Worm (Caenorhabditis elegans) whole organism, L1 larva: ENCODE results near the gene gldi-7.
A peak's percentile ranks its signal among the peaks of the same experiment; 100 is the strongest.

ENCODE experiments used
- C16A3.4 ChIP-seq: fragments of 150-350 bp; optimal IDR thresholded peaks from 2 replicates; lab custom pipeline; 2014; ENCODE audit warnings: missing biosample characterization, missing genetic modification characterization
- C34B4.2 ChIP-seq: sonication (generic microtip); optimal IDR thresholded peaks from 2 replicates; lab custom pipeline; 2017; ENCODE audit warnings: mild to moderate bottlenecking, missing genetic modification characterization, missing compliant biosample characterization
- Y116A8C.19 ChIP-seq: sonication (generic microtip); optimal IDR thresholded peaks from 2 replicates; lab custom pipeline; 2016; ENCODE audit warnings: missing compliant biosample characterization, missing genetic modification characterization, borderline replicate concordance
- ama-1 ChIP-seq: fragments of 150-350 bp; optimal IDR thresholded peaks from 2 replicates; lab custom pipeline; 2014
- ceh-63 ChIP-seq: fragments of 200-800 bp; sonication (Bioruptor generic); optimal IDR thresholded peaks from 2 replicates; lab custom pipeline; 2018; ENCODE audit warnings: mild to moderate bottlenecking, missing genetic modification characterization, missing compliant biosample characterization
- ceh-8 ChIP-seq: fragments of 200-800 bp; sonication (Bioruptor generic); optimal IDR thresholded peaks from 2 replicates; lab custom pipeline; 2018; ENCODE audit warnings: mild to moderate bottlenecking, missing genetic modification characterization, moderate library complexity, missing compliant biosample characterization
- ceh-88 ChIP-seq: fragments of 200-800 bp; sonication (Bioruptor generic); IDR thresholded peaks from 2 replicates; pipeline ENCODE4 v1.3.6; 2022; ENCODE audit warnings: missing genetic modification characterization, missing compliant biosample characterization
- dpl-1 ChIP-seq, 3 experiments: fragments of 150-350 bp in 2 of 3; sonication (generic microtip) in 1 of 3; optimal IDR thresholded peaks; 2 replicates each; lab custom pipeline; 2014 to 2017; ENCODE audit warnings: missing biosample characterization in 3 of 3, missing genetic modification characterization in 3 of 3, missing genetic modification reagents in 3 of 3
- dsc-1 ChIP-seq: sonication (generic microtip); optimal IDR thresholded peaks from 2 replicates; lab custom pipeline; 2016; ENCODE audit warnings: mild to moderate bottlenecking, missing genetic modification characterization, missing compliant biosample characterization
- efl-1 ChIP-seq, 4 experiments: fragments of 150-350 bp; optimal IDR thresholded peaks in 3 of 4; peaks in 1 of 4; 1 replicate in 1 of 4; 2 replicates in 3 of 4; lab custom pipeline; 2014; ENCODE audit warnings: missing biosample characterization in 2 of 4, missing genetic modification characterization in 2 of 4, missing genetic modification reagents in 2 of 4
- egl-13 ChIP-seq: sonication (generic microtip); optimal IDR thresholded peaks from 2 replicates; lab custom pipeline; 2016; ENCODE audit warnings: missing genotype, missing genetic modification reagents, missing genetic modification characterization, missing compliant biosample characterization
- elt-2 ChIP-seq: sonication (generic microtip); optimal IDR thresholded peaks from 2 replicates; lab custom pipeline; 2016; ENCODE audit warnings: missing genetic modification characterization, mild to moderate bottlenecking, inconsistent platforms, missing compliant biosample characterization, missing genetic modification reagents
- elt-3 ChIP-seq, 6 experiments: fragments of 150-350 bp in 1 of 6; sonication (generic microtip); optimal IDR thresholded peaks; 2 replicates each; lab custom pipeline; 2017 to 2018; ENCODE audit warnings: missing biosample characterization in 6 of 6, missing genetic modification characterization in 6 of 6, inconsistent platforms in 1 of 6
- fkh-10 ChIP-seq: sonication (generic microtip); optimal IDR thresholded peaks from 2 replicates; lab custom pipeline; 2017; ENCODE audit warnings: missing biosample characterization, missing genetic modification reagents, missing genetic modification characterization
- fos-1 ChIP-seq: fragments of 150-350 bp; optimal IDR thresholded peaks from 2 replicates; lab custom pipeline; 2014; ENCODE audit warnings: missing biosample characterization, missing genetic modification characterization
- hlh-17 ChIP-seq: fragments of 200-800 bp; sonication (Bioruptor generic); optimal IDR thresholded peaks from 2 replicates; lab custom pipeline; 2018; ENCODE audit warnings: missing genetic modification characterization, mild to moderate bottlenecking, missing compliant biosample characterization, moderate library complexity, borderline replicate concordance
- isw-1 ChIP-seq: fragments of 200-800 bp; sonication (Bioruptor generic); IDR thresholded peaks from 2 replicates; pipeline ENCODE4 v1.3.6; 2022; ENCODE audit warnings: missing genetic modification characterization, missing compliant biosample characterization
- jun-1 ChIP-seq: fragments of 150-350 bp; optimal IDR thresholded peaks from 2 replicates; lab custom pipeline; 2014; ENCODE audit warnings: missing biosample characterization, missing genetic modification reagents, missing genetic modification characterization
- lin-14 ChIP-seq: fragments of 200-800 bp; sonication (Bioruptor generic); optimal IDR thresholded peaks from 2 replicates; lab custom pipeline; 2018; ENCODE audit warnings: mild to moderate bottlenecking, missing genetic modification characterization, moderate library complexity, missing compliant biosample characterization
- lir-3 ChIP-seq: sonication (generic microtip); optimal IDR thresholded peaks from 2 replicates; lab custom pipeline; 2016; ENCODE audit warnings: mild to moderate bottlenecking, missing genetic modification characterization, moderate library complexity, missing compliant biosample characterization; ENCODE audit not compliant: poor library complexity
- lsy-2 ChIP-seq, 2 experiments: fragments of 150-350 bp; optimal IDR thresholded peaks; 2 replicates each; lab custom pipeline; 2014; ENCODE audit warnings: missing biosample characterization in 2 of 2, missing genetic modification characterization in 2 of 2
- mef-2 ChIP-seq: fragments of 150-350 bp; optimal IDR thresholded peaks from 2 replicates; lab custom pipeline; 2014; ENCODE audit warnings: missing biosample characterization, missing genetic modification characterization
- mep-1 ChIP-seq: fragments of 150-350 bp; optimal IDR thresholded peaks from 2 replicates; lab custom pipeline; 2014; ENCODE audit warnings: missing biosample characterization, missing genetic modification characterization
- nhr-20 ChIP-seq: sonication (generic microtip); optimal IDR thresholded peaks from 2 replicates; lab custom pipeline; 2016; ENCODE audit warnings: mild to moderate bottlenecking, missing genetic modification characterization, missing compliant biosample characterization
- nhr-71 ChIP-seq: sonication (generic microtip); optimal IDR thresholded peaks from 2 replicates; lab custom pipeline; 2016; ENCODE audit warnings: mild to moderate bottlenecking, missing genetic modification characterization, moderate library complexity, missing compliant biosample characterization
- nhr-76 ChIP-seq: sonication (generic microtip); optimal IDR thresholded peaks from 2 replicates; lab custom pipeline; 2017; ENCODE audit warnings: missing biosample characterization, missing genetic modification characterization
- nhr-77 ChIP-seq: fragments of 150-350 bp; optimal IDR thresholded peaks from 2 replicates; lab custom pipeline; 2014; ENCODE audit warnings: missing biosample characterization, missing genetic modification characterization
- nhr-90 ChIP-seq: sonication (generic microtip); optimal IDR thresholded peaks from 2 replicates; lab custom pipeline; 2016; ENCODE audit warnings: mild to moderate bottlenecking, missing genetic modification characterization, missing compliant biosample characterization; ENCODE audit not compliant: poor library complexity
- pax-3 ChIP-seq: fragments of 200-800 bp; sonication (Bioruptor generic); optimal IDR thresholded peaks from 2 replicates; lab custom pipeline; 2018; ENCODE audit warnings: mild to moderate bottlenecking, missing genetic modification characterization, moderate library complexity, missing compliant biosample characterization
- snpc-4 ChIP-seq: fragments of 150-350 bp; optimal IDR thresholded peaks from 2 replicates; lab custom pipeline; 2014; ENCODE audit warnings: missing biosample characterization, missing genetic modification characterization
- sup-37 ChIP-seq: fragments of 200-800 bp; sonication (Bioruptor generic); optimal IDR thresholded peaks from 2 replicates; lab custom pipeline; 2018; ENCODE audit warnings: mild to moderate bottlenecking, missing genetic modification characterization, missing compliant biosample characterization
- swsn-7 ChIP-seq: sonication (generic microtip); optimal IDR thresholded peaks from 2 replicates; lab custom pipeline; 2016; ENCODE audit warnings: missing genetic modification characterization, missing compliant biosample characterization
- unc-98 ChIP-seq: fragments of 200-800 bp; sonication (Bioruptor generic); IDR thresholded peaks from 2 replicates; pipeline ENCODE4 v1.3.6; 2022; ENCODE audit warnings: missing genetic modification characterization, missing compliant biosample characterization
- zip-4 ChIP-seq: fragments of 200-800 bp; sonication (Bioruptor generic); optimal IDR thresholded peaks from 2 replicates; lab custom pipeline; 2018; ENCODE audit warnings: mild to moderate bottlenecking, missing genetic modification characterization, moderate library complexity, missing compliant biosample characterization
- ztf-11 ChIP-seq, 2 experiments: sonication (generic microtip); optimal IDR thresholded peaks; 2 replicates each; lab custom pipeline; 2016 to 2017; ENCODE audit warnings: missing genetic modification characterization in 2 of 2, missing biosample characterization in 1 of 2, missing compliant biosample characterization in 1 of 2
- ztf-4 ChIP-seq: fragments of 150-350 bp; optimal IDR thresholded peaks from 2 replicates; lab custom pipeline; 2014; ENCODE audit warnings: missing biosample characterization, missing genetic modification characterization

The gldi-7 gene

DNA sequence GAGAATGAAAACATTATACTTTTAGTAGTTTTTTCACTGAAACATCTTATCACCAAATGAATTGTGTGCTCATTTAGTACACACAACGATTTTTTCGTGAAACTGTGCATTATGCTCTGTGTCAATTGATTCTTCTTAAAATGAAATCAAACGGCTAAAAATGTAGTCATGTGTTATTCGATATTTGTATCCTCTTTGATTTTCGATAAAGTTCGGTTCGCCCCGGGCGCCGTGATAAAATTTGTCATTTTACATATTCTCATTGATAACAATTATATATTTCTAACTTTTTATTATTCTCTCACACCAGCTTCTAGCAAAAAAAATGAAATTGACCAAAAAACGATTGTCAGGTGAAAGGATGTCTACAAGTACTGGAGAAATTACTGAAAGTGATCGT lies 16.3 kb downstream of the gldi-7 start, which contains the start of gene ctg-2:
Gene ctg-2, plus strand, starts transcription at position 326 of the 400 bp plus-strand sequence.
- TF ChIP-seq mep-1 (tag; lab: Kevin White, UChicago) (no peak), nhr-90 (tag; lab: Kevin White, UChicago) (no peak), elt-2 (peak; percentile 85), jun-1 (tag; lab: Kevin White, UChicago) (peak; percentile 15), nhr-77 (tag; lab: Kevin White, UChicago) (no peak), sup-37 (GFP tag; lab: Kevin White, UChicago) (no peak), Y116A8C.19 (no peak), nhr-71 (no peak), fos-1 (tag; lab: Kevin White, UChicago) (no peak), egl-13 (tag; lab: Kevin White, UChicago) (no peak), ztf-11 (tag; optimal IDR thresholded peaks at IDR 0.05; lab: Kevin White, UChicago) (no peak), lsy-2 (tag; optimal IDR thresholded peaks at IDR 0.05; lab: Kevin White, UChicago) (no peak), ceh-8 (GFP tag; lab: Kevin White, UChicago) (no peak), nhr-20 (tag; lab: Kevin White, UChicago) (peak; percentile 3), ama-1 (lab: Kevin White, UChicago) (no peak), unc-98 (GFP tag; lab: Robert Waterston, UW) (no peak), C16A3.4 (tag; lab: Kevin White, UChicago) (no peak), fkh-10 (GFP tag; lab: Kevin White, UChicago) (no peak), dpl-1 (GFP tag; optimal IDR thresholded peaks at IDR 0.05; lab: Kevin White, UChicago) (no peak), snpc-4 (tag; lab: Kevin White, UChicago) (no peak), lir-3 (tag; lab: Kevin White, UChicago) (no peak), lin-14 (peak; percentile 15), isw-1 (GFP tag; lab: Robert Waterston, UW) (no peak), swsn-7 (tag; lab: Kevin White, UChicago) (no peak), dsc-1 (tag; lab: Kevin White, UChicago) (no peak)

DNA sequence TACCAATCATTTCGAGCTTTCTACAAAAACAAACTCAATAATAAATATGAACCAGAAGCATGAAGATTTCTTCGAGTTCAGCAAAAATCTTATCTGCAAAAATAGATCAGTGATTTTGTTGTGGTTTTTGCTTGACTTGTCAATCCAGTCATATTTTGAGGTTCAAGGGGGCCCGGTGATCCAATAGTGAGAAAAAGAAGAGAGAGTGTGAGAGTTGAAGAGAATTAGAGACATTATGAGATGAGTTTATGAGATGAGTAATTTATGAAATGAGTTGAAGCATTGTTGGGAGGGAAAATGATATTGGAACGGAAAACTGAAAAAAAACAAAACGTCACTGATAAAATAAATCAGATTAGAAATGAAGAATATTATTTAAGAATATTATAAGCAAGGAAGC lies 22.1 kb downstream of the gldi-7 start, which contains the start of gene T13H5.1:
Gene T13H5.1, minus strand, starts transcription at position 101 of the 400 bp plus-strand sequence.
- TF ChIP-seq zip-4 (GFP tag; lab: Kevin White, UChicago) (no peak), fkh-10 (GFP tag; lab: Kevin White, UChicago) (no peak), swsn-7 (tag; lab: Kevin White, UChicago) (no peak), ceh-63 (GFP tag; lab: Kevin White, UChicago) (no peak), pax-3 (no peak), elt-3 (tag; optimal IDR thresholded peaks at IDR 0.05; lab: Kevin White, UChicago) (no peak), C34B4.2 (tag; lab: Kevin White, UChicago) (no peak), nhr-71 (no peak), efl-1 (optimal IDR thresholded peaks at IDR 0.05; lab: Kevin White, UChicago) (no peak), efl-1 (GFP tag; optimal IDR thresholded peaks at IDR 0.05 in 1 of 2; lab: Kevin White, UChicago) (no peak), nhr-76 (tag; lab: Kevin White, UChicago) (no peak)

DNA sequence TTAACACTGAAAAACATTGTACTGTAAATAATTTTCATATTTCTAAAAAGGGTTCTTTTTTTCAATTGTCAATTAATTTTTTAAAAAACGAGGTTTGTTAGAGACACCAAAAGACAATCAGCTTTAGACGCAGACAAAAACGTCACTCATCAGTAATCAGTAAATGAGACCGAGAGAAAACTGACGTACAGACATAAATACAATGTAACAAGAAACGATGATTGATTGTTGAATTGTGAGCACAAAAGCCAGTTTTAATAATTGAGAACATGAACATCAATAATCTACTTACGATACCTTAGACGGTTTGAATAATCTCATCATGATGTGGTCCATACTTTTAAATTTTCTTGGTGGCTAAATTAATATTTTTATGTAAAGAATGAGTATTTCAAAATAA lies 24.3 kb downstream of the gldi-7 start:
- no peak for TF ChIP-seq ceh-88
- TF ChIP-seq elt-3 (tag; optimal IDR thresholded peaks at IDR 0.05; lab: Kevin White, UChicago), result no peak
- peak; percentile 14 for TF ChIP-seq elt-2
- TF ChIP-seq pax-3, result no peak

DNA sequence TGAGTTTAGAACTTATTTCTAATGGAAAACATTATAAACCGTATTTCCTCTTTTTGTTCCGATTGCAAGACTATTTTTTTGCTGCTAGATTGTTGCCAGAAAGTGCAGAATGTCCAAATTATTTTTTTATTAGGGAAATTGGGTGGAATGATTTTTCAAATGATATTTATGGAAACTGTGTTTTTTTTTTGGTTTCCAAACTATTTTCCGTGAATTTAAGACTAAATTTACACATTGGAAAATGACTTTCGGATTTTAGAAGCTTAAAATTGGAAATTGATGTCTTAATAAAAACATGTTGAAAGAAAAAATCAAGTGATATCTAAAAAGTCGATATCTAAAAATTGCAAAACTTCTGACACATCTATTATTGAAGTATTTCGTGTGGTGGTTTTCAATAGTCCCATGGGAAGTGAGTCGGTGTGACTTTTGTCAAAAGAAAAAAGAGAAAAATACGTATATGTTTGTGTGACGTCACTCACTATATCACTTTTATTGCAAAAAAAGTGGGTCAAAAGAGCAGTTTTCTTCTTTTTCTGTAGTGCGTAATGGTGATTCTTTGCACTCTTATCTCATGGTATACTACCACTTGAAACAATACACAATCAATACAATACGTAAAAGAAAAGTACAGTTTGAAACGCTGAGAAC lies 26.8 kb downstream of the gldi-7 start:
- TF ChIP-seq swsn-7 (tag; lab: Kevin White, UChicago) (no peak), mep-1 (tag; lab: Kevin White, UChicago) (no peak), nhr-71 (peak; percentile 23), lin-14 (peak; percentile 58), hlh-17 (GFP tag; lab: Kevin White, UChicago) (no peak), egl-13 (tag; lab: Kevin White, UChicago) (no peak), lsy-2 (tag; optimal IDR thresholded peaks at IDR 0.05; lab: Kevin White, UChicago) (peak in 1 of 2 experiments; percentile 13), ztf-4 (tag; lab: Kevin White, UChicago) (no peak), mef-2 (tag; lab: Kevin White, UChicago) (no peak)
